Fruit fly (Drosophila melanogaster): Measurements from ENCODE around the gene Syx5.

The Syx5 gene

DNA sequence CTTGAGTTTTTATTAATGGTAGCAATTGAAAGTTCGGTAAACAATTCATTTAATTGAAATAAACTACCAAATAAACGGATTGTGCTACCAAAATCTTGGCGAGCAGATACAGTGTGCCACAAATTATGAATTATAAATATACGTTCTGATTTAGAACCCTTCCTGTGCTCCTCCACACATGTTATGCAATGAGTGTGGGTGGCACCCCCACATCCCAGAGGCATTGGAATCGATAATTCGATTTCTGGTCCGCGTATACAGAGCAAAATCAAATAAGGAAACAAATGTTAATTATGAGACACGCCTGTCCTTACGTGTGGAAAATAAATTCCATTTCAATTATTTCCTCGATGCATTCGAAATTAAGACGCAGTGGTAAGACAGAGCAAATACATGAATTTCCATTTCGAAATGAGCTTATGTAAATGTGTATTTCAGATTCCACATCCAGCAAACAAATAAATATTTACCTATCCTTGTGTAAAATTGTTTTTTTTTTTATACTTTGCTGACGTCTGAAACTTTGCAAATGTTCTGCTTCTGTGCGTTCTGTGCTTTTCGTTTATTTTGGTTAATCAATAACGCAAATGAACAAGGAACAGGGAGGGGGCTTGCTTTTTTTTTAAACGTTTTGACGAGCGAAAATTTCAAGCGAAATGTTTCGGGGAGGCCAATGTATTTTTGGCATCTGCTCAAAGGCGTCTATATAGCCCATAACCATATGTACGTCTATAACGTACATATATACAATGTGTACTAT is 14.9 kb downstream of the Syx5 start:
- no peak for TF ChIP-seq CG17801 (GFP tag; optimal IDR thresholded peaks at IDR 0.05; ENCODE audit: partially characterized antibody)

DNA sequence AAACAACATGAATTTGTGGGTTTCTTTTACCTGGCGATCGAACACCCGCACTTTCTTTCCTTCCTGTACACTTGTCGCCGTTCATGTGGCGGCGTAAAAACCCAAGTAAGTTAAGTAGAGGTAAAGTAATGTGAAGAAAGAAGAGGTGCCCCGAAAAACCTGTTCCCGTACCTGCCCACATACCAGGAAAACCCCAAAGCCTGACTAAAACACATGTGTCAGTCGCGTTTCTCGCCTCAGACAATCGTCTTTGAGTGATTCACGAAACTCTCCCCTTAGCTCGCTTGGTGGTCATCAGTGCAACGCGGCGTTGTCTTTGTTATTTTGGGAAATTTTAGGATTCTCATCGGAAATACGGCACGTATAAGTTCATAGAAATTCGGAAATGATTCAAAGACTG is 16.4 kb downstream of the Syx5 start:
- no peak for TF ChIP-seq CG17801 (GFP tag; optimal IDR thresholded peaks at IDR 0.05; ENCODE audit: partially characterized antibody)

DNA sequence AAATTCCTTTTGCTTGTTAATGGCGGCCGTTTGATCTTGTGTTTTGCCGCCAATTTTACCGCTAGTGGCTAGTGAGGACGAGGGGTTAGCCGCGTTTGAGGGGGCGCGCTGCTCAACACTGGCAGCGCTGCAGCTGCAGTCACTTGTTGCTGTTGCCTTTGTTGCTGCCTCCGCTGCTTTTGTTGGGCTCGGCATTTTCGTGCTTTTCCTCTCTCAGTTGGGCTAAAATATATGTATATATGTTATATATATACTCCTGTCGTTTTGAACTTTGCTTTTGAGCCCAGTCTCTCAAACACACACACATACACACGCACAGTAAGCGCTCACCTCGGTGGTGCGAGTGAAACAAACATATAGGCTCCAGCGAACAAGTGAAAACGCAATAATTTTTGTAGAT is 17.7 kb downstream of the Syx5 start:
- TF ChIP-seq CG17801 (GFP tag; optimal IDR thresholded peaks at IDR 0.05; ENCODE audit: partially characterized antibody): no peak

DNA sequence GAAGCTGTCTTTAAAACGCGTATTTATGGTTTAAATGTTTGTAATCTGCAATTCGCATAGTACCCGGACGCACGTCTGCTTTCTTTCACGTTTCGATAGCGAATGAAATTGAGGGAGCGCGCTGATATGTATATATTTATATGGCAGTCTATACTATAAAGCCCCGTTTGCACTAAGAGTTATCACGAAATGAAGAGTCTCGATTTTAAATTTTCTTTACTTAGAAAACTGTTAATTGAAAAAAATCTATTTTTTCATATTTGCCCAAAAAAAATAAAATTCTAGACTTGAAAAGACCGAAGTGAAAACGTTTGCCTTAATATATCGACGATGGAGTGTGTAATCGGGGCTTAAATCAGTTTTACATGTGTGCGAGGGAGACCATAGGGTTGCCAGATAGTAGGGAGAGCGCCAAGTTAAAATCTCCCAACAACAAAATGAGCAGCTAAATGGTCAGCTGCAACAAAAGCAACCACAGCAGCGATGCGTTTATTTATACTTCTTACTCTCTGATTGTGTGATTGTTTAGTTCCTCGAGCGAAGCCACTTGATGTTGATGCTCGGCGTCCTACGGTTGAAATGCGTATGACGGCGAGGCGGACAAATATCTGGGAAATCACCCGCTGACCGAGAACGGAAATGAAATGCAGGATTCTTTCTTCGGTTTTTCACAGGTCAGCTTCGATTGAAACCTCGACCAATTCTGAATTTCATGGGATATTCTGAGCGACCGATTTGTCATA is 18.5 kb downstream of the Syx5 start, which contains the start of gene cact:
cact (minus strand) TSS at position 693 of the 743 bp plus-strand sequence.
- TF ChIP-seq CG17801 (GFP tag; optimal IDR thresholded peaks at IDR 0.05; ENCODE audit: partially characterized antibody): peak; percentile 81

DNA sequence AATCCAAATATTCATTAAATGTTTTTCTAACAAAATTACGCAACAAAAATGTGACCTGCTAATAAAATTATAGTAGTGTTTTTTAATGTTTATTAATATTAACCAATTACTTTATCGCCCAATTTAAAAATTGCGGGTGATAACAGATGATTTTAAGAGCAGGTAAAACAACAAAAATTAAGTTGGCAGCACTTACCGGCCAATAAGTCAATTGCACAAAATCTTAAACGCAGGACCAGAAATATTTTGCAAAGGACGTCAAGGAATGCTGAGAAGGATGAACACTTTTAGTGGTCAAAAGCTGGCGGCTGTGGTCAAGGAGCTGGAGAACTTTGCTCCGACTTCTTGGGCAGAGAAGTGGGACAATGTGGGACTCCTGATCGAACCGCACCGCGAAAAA is 19.7 kb downstream of the Syx5 start, which contains the start of gene CG4278:
CG4278 (plus strand) TSS at position 178 of the 400 bp plus-strand sequence.
- TF ChIP-seq CG17801 (GFP tag; optimal IDR thresholded peaks at IDR 0.05; ENCODE audit: partially characterized antibody): no peak

DNA sequence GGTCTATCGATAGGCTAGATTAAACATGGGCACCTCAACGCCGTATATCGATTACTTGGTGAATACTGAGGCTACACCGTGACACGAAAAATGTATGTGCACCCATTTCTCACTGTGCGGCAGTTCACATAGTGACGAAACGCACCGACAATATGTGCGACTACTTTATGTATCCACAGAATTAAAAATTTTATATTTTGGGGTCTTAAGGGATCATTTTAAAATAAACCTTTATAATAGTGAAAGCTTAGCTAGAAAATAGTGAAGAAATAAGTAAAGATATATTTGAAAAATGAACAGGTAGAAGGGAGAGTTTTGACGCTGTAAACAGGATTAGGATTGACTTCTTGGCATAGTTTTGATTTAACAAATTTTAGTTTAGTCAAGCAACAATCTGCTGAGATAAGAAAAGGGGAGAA is 22.0 kb downstream of the Syx5 start, which contains the start of gene mRpL4:
mRpL4 (minus strand) TSS at position 31 of the 419 bp plus-strand sequence.
- TF ChIP-seq CG17801 (GFP tag; optimal IDR thresholded peaks at IDR 0.05; ENCODE audit: partially characterized antibody): peak; percentile 23

DNA sequence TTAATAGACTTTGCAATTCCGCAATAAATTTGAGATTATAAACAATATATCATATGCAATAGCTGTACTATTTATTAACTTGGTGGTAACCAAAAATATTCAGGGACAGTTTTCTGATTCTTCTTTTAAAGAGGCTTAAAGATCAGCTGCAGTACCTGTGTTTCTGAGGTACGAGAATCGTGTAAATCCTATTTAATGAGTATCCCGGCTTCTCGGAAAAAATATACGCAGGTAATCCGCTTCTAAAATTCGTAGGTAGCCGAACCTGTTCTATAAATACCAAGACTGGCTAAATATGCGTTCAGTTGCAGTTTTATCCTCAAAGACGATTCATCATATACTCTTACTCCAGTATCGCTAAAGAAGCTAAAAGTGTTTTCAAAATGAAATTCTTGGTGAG is 22.5 kb downstream of the Syx5 start, which contains the start of gene CG4440:
CG4440 (plus strand) TSS at position 301 of the 400 bp plus-strand sequence.
- TF ChIP-seq CG17801 (GFP tag; optimal IDR thresholded peaks at IDR 0.05; ENCODE audit: partially characterized antibody): no peak

DNA sequence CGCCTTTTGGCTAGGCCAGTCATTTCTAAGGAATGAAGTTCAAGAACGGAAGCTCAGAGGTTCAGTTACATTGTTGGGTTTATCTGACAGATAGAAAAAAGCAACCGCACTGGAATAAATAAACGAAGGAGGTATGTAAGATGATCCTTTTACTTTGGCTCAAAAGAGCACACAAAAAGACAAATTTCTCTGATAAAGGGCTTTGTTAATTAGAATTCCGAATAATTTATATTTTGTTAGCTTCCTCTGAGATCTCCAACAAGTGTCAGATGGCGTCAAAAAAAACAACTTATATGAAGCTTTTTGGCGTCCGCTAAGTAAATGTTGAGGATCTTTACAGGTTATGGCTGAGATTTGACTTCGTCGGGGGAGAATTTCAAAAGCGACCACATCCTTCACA is 30.6 kb downstream of the Syx5 start, which contains the start of gene CG31817:
CG31817 (minus strand) TSS at position 101 of the 400 bp plus-strand sequence.
- no peak for TF ChIP-seq CG17801 (GFP tag; optimal IDR thresholded peaks at IDR 0.05; ENCODE audit: partially characterized antibody)

DNA sequence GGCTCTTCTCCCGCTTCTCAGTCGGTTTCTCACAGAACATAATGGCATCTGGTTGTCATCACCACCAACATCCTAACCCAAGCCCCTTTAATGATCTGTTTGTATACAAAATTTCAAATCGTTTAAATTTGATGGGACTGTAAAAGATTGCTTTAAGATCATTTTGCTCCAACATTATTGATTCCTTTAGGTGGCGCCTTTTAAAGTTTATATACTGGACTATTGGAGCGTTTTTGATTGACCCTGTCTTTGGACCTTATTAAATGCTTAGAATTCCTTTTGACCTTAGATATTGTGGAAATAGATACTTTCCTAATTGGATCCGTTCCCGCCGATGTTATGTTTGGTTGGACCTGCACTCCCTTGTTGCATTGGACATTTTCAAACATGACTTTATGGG is 33.1 kb downstream of the Syx5 start, which contains the start of gene CG42266:
CG42266 (minus strand) TSS at position 101 of the 400 bp plus-strand sequence.
- TF ChIP-seq CG17801 (GFP tag; optimal IDR thresholded peaks at IDR 0.05; ENCODE audit: partially characterized antibody): no peak

DNA sequence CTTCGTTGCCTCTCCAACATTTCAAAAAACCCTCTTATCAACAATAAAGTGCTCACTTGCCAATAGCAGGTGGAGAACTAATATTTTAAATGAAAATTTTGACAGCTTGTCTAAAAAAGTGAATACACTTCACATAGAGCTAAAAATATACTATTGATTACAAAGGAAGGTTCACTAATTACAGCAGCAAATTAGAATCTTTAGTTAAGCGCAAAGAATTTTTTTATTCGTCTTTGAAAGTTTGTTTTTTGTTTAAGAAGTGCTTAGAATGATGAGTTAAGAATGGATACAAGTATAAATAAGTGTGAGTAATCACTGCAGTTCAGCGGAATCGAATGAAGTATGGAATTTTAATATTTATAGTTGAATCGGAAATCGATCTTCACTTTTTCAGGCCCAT is 35.1 kb downstream of the Syx5 start, which contains the start of gene CG44405:
CG44405 (minus strand) TSS at position 101 of the 400 bp plus-strand sequence.
- TF ChIP-seq CG17801 (GFP tag; optimal IDR thresholded peaks at IDR 0.05; ENCODE audit: partially characterized antibody): no peak

DNA sequence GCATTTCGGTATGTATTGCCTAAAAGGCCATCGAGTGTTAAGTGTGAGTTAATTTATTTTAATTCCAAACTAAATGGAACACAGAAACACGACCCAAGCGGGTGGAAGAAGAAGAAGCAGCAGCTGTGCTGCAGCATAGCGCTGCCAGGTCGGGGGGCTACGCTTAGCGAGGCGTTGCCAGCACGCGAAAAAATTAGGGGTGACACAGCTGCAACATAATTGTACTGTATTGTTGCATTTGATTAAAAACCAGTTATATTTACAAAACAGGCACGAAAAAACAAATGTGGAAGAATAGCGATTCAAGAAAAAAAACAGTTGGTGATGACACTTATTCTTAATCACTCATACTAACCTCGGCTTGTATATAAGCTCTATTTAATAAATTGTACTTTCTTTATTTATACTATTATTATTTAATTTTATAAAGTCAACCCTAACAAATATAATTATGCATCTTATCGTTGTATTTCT is 43.1 kb downstream of the Syx5 start:
- TF ChIP-seq CG17801 (GFP tag; optimal IDR thresholded peaks at IDR 0.05; ENCODE audit: partially characterized antibody): peak; percentile 79

DNA sequence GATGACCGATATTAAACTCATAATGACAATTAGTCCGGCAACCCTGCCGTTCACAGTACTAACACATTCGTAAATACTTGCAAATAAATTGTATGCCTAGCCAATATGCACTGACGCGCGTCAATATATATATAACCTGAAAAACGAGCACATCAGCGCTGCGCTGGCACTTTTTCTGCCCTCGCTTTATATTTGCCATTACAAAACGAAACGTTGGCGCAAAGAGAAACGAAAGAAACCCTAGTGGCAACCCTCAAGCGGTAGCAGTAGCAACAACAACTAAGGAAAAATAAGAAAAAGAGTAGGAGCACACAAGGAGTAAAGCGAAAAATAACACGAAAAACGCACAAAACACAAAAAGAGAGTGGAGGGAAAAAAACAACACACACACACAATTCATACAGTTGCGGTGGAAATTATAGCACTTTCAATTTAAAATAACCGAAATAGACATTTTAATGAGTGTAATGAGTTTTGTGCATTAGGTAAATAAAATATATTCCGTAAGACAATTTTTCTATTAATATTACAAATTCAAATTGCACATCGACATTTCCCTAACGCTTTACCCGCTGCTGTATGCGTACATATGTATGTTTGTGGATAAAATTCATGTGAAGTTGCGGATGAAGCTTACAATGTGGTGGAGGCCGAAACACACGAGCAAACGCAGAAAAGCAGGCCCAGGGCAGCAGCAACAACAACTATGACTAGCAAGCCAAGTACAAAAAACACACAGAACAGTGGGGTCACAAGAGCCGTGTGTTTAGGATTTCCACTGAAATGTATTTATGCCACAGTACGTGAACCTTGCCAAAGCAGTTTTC is 43.8 kb downstream of the Syx5 start:
- peak; percentile 98 for TF ChIP-seq CG17801 (GFP tag; optimal IDR thresholded peaks at IDR 0.05; ENCODE audit: partially characterized antibody)

DNA sequence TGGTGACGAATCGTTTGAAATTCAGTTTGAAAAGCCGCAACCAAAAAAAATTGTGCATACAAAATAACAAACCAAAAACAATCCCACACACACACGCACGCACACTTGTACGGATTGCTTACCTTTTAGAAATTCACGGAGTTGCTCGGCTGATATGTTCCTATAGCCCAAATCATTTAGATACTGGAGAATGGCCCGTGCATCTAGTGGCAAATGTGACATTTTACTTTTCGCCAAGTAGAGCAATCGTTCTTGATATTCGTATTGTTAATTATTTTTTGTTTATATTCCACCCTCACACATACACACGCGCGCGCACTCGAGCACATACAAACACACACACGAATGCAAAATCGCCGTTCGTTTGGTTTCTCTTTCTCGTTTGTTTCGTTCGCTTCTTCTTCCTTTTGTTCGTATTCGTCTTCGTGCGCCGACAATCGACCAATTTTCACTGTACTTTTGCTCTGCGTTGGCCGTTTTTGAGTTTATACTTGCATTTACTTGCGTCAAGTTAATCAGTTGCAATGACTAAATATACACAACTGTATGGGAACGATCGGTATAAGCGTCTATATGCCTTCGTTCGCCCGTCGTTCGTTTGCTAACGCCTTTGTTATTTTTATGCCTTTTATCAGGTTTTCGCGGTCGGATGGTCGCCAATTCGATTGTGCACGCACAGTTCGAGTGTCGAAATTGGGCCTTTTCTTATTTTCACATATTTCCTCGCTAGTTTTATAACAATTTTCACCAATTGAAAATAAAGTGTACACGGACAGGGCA is 44.8 kb downstream of the Syx5 start:
- peak; percentile 5 for TF ChIP-seq CG17801 (GFP tag; optimal IDR thresholded peaks at IDR 0.05; ENCODE audit: partially characterized antibody)
